Worm (Caenorhabditis elegans): ENCODE measurements around the gene wht-3.

- no peak for TF ChIP-seq nhr-76 (tag; optimal IDR thresholded peaks at IDR 0.05)
- TF ChIP-seq blmp-1 (tag; optimal IDR thresholded peaks at IDR 0.05), result no peak
- no peak for TF ChIP-seq drap-1 (GFP tag; optimal IDR thresholded peaks at IDR 0.05)
- TF ChIP-seq elt-1 (tag; optimal IDR thresholded peaks at IDR 0.05; ENCODE audit: borderline replicate concordance, insufficient read depth), result no peak
- no peak for TF ChIP-seq snpc-4 (tag; optimal IDR thresholded peaks at IDR 0.05)
- TF ChIP-seq bed-3 (GFP tag; optimal IDR thresholded peaks at IDR 0.05), result no peak
- no peak for TF ChIP-seq lin-13 (tag; optimal IDR thresholded peaks at IDR 0.05)
- no peak for TF ChIP-seq mls-2 (tag; optimal IDR thresholded peaks at IDR 0.05)
- TF ChIP-seq pha-4 (tag; optimal IDR thresholded peaks at IDR 0.05), result no peak
- TF ChIP-seq unc-39 (tag; optimal IDR thresholded peaks at IDR 0.05), result no peak
Observed at ce11 chrIII:4178564-4178963, 27.2 kb upstream of the wht-3 start, which contains the start of gene C16C10.2.
